Fruit fly (Drosophila melanogaster): ENCODE measurements around the gene Fur1.
A peak's percentile ranks its signal among the peaks of the same experiment; 100 is the strongest.

The Fur1 gene

DNA sequence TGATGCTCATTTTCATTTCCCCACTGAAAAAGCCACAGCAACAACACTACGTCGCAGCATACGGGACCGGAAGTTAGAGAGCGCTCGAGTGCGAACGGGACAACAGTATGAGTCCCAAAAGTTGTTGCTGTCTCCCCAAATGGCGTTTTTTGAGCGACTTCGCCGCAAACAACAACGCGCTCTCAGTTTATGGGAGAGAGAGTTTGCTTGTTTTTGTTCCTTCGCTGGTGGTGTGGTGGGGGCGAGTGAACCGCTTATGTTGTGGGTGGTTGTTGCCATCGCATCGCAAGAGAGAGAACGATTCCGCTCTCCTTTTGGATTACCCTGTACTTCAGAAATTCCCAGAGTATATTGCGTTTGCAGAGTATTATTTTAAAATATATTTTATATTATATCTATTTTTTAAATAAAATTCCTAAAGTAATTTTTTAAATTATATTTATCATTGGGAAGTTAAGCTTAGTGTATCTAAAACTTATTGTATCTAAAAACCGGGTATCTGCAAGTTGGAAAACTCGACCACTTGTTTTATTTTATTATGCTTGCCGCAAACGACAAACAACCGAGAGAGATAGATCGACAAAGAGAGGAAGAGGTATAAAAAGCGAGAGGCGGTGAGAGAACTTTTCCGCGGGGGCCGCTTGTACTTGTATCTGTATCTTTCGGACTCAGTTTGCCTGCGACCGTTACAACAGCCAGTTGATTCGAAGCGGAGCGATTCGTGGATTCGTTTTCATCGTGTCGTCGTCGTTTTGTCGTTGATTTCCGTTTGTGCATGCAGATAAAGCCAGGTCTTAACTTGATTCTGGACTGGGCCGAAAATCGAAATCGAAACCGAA is 42.8 kb upstream of the Fur1 start, which contains the start of gene msi (continued):
- peak; percentile 89 for TF ChIP-seq CG17802 (tag; optimal IDR thresholded peaks at IDR 0.05)
- TF ChIP-seq CG7271 (tag; optimal IDR thresholded peaks at IDR 0.05) = peak; percentile 95
- TF ChIP-seq Xrp1 (GFP tag; IDR thresholded peaks at IDR 0.05) = peak; percentile 100
- peak; percentile 98 for TF ChIP-seq H2.0 (GFP tag; IDR thresholded peaks at IDR 0.05)
- TF ChIP-seq eyg (GFP tag; optimal IDR thresholded peaks at IDR 0.05) = peak; percentile 42
- TF ChIP-seq sima (GFP tag; optimal IDR thresholded peaks at IDR 0.05) = peak; percentile 53
- peak; percentile 59 for TF ChIP-seq maf-S (GFP tag; optimal IDR thresholded peaks at IDR 0.05)
- TF ChIP-seq CG17361 (GFP tag; IDR thresholded peaks at IDR 0.05) = peak; percentile 100
- TF ChIP-seq CG17328 (GFP tag; IDR thresholded peaks at IDR 0.05) = peak; percentile 98
- TF ChIP-seq MTF-1 (GFP tag; optimal IDR thresholded peaks at IDR 0.05; ENCODE audit: borderline replicate concordance) = peak; percentile 91
- TF ChIP-seq stc (GFP tag; IDR thresholded peaks at IDR 0.05) = peak; percentile 99
- TF ChIP-seq CG42726 (GFP tag; IDR thresholded peaks at IDR 0.05; ENCODE audit: partially characterized antibody) = peak; percentile 83
- TF ChIP-seq odd (GFP tag; optimal IDR thresholded peaks at IDR 0.05) = peak; percentile 98
- peak; percentile 97 for TF ChIP-seq CG2199 (GFP tag; IDR thresholded peaks at IDR 0.05)
- peak; percentile 54 for TF ChIP-seq yki (optimal IDR thresholded peaks at IDR 0.05)
- peak; percentile 29 for TF ChIP-seq Dp (GFP tag; optimal IDR thresholded peaks at IDR 0.05)
- TF ChIP-seq ken (GFP tag; IDR thresholded peaks at IDR 0.05) = peak; percentile 98
- peak; percentile 15 to 84 for TF ChIP-seq chif (GFP tag; optimal IDR thresholded peaks at IDR 0.05)
- no peak for TF ChIP-seq h (optimal IDR thresholded peaks at IDR 0.05)
- peak; percentile 96 for TF ChIP-seq CG6254 (GFP tag; optimal IDR thresholded peaks at IDR 0.05)
- TF ChIP-seq CG13624 (GFP tag; optimal IDR thresholded peaks at IDR 0.05) = peak; percentile 69
- peak; percentile 96 for TF ChIP-seq Gsc (GFP tag; IDR thresholded peaks at IDR 0.05)
- TF ChIP-seq ERR (GFP tag; optimal IDR thresholded peaks at IDR 0.05) = peak; percentile 35
- TF ChIP-seq C15 (GFP tag; IDR thresholded peaks at IDR 0.05) = peak; percentile 97
- peak; percentile 94 for TF ChIP-seq CG10462 (GFP tag; optimal IDR thresholded peaks at IDR 0.05)
- TF ChIP-seq gcm2 (GFP tag; optimal IDR thresholded peaks at IDR 0.05) = no peak
- peak; percentile 98 for TF ChIP-seq Lim3 (GFP tag; IDR thresholded peaks at IDR 0.05)
- peak; percentile 100 for TF ChIP-seq fd96Cb (tag; optimal IDR thresholded peaks at IDR 0.05)
- peak; percentile 98 for TF ChIP-seq HHEX (GFP tag; optimal IDR thresholded peaks at IDR 0.05)
- peak; percentile 99 for TF ChIP-seq CG11504 (tag; optimal IDR thresholded peaks at IDR 0.05)
- peak; percentile 94 for TF ChIP-seq CG18476 (GFP tag; optimal IDR thresholded peaks at IDR 0.05)
- TF ChIP-seq CG34422 (GFP tag; IDR thresholded peaks at IDR 0.05) = peak; percentile 99
- peak; percentile 54 for TF ChIP-seq CG1647 (GFP tag; optimal IDR thresholded peaks at IDR 0.05)
- TF ChIP-seq CG17186 (GFP tag; optimal IDR thresholded peaks at IDR 0.05) = peak; percentile 54
- no peak for TF ChIP-seq hth (optimal IDR thresholded peaks at IDR 0.05)
- peak; percentile 100 for TF ChIP-seq CG18262 (tag; optimal IDR thresholded peaks at IDR 0.05)
- peak; percentile 98 for TF ChIP-seq CG11085 (GFP tag; IDR thresholded peaks at IDR 0.05)
- TF ChIP-seq CG15696 (tag; optimal IDR thresholded peaks at IDR 0.05) = peak; percentile 92
- TF ChIP-seq Stat92E (GFP tag; optimal IDR thresholded peaks at IDR 0.05) = peak in 1 of 3 experiments; percentile 99
- TF ChIP-seq cato (GFP tag; optimal IDR thresholded peaks at IDR 0.05; ENCODE audit: borderline replicate concordance) = peak; percentile 93
- peak; percentile 63 for TF ChIP-seq Atf3 (GFP tag; optimal IDR thresholded peaks at IDR 0.05)
- TF ChIP-seq CG8290 (GFP tag; optimal IDR thresholded peaks at IDR 0.05) = peak; percentile 86
- peak; percentile 16 to 94 for TF ChIP-seq CG8290 (tag; optimal IDR thresholded peaks at IDR 0.05)
- TF ChIP-seq nau (GFP tag; optimal IDR thresholded peaks at IDR 0.05) = peak; percentile 83
- peak; percentile 76 for TF ChIP-seq pros (GFP tag; optimal IDR thresholded peaks at IDR 0.05)
- peak; percentile 99 for TF ChIP-seq oc (tag; optimal IDR thresholded peaks at IDR 0.05)
- no peak for TF ChIP-seq Sin3A (optimal IDR thresholded peaks at IDR 0.05)
- peak; percentile 98 for TF ChIP-seq CG13775 (GFP tag; optimal IDR thresholded peaks at IDR 0.05)
- TF ChIP-seq Deaf1 (tag; optimal IDR thresholded peaks at IDR 0.05) = peak; percentile 92
- TF ChIP-seq mld (GFP tag; IDR thresholded peaks at IDR 0.05; ENCODE audit: partially characterized antibody) = no peak
